Fruit fly (Drosophila melanogaster): Measurements from ENCODE around the gene spri.
A peak's percentile ranks its signal among the peaks of the same experiment; 100 is the strongest.

spri gene

DNA sequence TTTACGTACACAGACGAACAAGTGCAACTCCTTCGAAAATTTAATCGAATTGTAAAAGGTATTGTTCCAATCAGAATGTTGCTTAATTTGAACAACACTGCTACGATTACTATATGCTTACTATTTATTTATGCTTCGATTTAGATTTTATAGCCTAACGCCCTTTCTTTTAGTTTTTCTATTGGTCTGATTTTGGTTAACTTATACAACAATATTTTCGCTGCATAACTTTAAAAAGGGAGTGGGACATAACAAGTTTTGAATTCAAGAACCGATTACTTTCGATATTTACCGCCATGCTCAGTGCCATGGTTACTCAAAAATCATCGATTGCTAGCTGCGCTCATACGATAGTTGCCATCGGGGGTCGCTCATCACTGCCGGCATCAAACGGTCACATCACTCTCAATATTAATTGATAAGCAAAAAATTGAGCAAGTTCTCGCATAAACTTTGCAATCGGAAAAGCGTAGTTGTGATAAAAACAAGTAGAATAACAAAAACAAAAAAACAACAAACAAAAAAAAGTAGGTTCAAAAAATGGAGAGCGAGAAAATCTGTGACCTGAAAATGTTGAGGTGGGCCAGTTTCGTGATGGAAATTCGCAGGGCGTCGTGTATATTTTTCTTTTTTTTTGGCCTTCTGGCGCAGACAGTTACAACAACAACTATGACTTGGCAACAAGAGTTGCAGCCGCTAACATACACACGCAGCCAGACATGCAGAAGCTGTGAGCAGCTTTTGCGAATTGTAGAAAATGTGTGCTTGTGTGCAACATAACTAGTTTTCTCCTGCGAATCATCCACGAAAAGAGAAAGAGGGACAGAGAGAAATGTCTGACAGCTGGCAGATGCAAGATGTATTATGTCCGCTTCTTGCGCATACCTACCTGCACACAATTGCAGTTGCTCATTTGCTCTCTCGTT lies 106.5 kb downstream of the spri start, which contains the start of the genes CG2887 and PPP4R2r (continued):
- no peak for TF ChIP-seq gro (GFP tag; optimal IDR thresholded peaks at IDR 0.05)
- no peak for TF ChIP-seq cato (GFP tag; optimal IDR thresholded peaks at IDR 0.05; ENCODE audit: borderline replicate concordance)
- TF ChIP-seq ap (GFP tag; IDR thresholded peaks at IDR 0.05): no peak
- TF ChIP-seq kay (GFP tag; optimal IDR thresholded peaks at IDR 0.05): no peak
- TF ChIP-seq CG17829 (tag; optimal IDR thresholded peaks at IDR 0.05): peak; percentile 16
- no peak for TF ChIP-seq tin (GFP tag; optimal IDR thresholded peaks at IDR 0.05)
- no peak for TF ChIP-seq C15 (GFP tag; IDR thresholded peaks at IDR 0.05)
- TF ChIP-seq bigmax (GFP tag; optimal IDR thresholded peaks at IDR 0.05): no peak
- no peak for TF ChIP-seq CG11085 (GFP tag; IDR thresholded peaks at IDR 0.05)
- peak; percentile 79 for TF ChIP-seq sna (GFP tag; IDR thresholded peaks at IDR 0.05; ENCODE audit: partially characterized antibody)
- peak; percentile 6 for TF ChIP-seq lilli (GFP tag; optimal IDR thresholded peaks at IDR 0.05)
- peak; percentile 90 for TF ChIP-seq CG9797 (GFP tag; optimal IDR thresholded peaks at IDR 0.05)
- no peak for TF ChIP-seq Lim3 (GFP tag; IDR thresholded peaks at IDR 0.05)
- TF ChIP-seq CG13775 (GFP tag; optimal IDR thresholded peaks at IDR 0.05): no peak
- TF ChIP-seq Ets97D (GFP tag; optimal IDR thresholded peaks at IDR 0.05): peak; percentile 76
- TF ChIP-seq CG4328 (GFP tag; optimal IDR thresholded peaks at IDR 0.05): no peak
- TF ChIP-seq CG13287 (GFP tag; IDR thresholded peaks at IDR 0.05; ENCODE audit: partially characterized antibody): peak; percentile 92
- peak; percentile 94 for TF ChIP-seq Opbp (GFP tag; IDR thresholded peaks at IDR 0.05; ENCODE audit: partially characterized antibody)
- no peak for TF ChIP-seq pita (GFP tag; optimal IDR thresholded peaks at IDR 0.05)
- no peak for TF ChIP-seq wor (GFP tag; IDR thresholded peaks at IDR 0.05)
- TF ChIP-seq NFAT (GFP tag; IDR thresholded peaks at IDR 0.05): no peak
- TF ChIP-seq vnd (GFP tag; IDR thresholded peaks at IDR 0.05; ENCODE audit: partially characterized antibody): peak; percentile 90
- no peak for TF ChIP-seq CG2875 (GFP tag; optimal IDR thresholded peaks at IDR 0.05)
- peak; percentile 3 for TF ChIP-seq CG6765 (GFP tag; optimal IDR thresholded peaks at IDR 0.05)
- TF ChIP-seq Gsc (GFP tag; IDR thresholded peaks at IDR 0.05): no peak
- no peak for TF ChIP-seq Hr39 (optimal IDR thresholded peaks at IDR 0.05)
- TF ChIP-seq fd102C (GFP tag; optimal IDR thresholded peaks at IDR 0.05): no peak
- TF ChIP-seq hth (optimal IDR thresholded peaks at IDR 0.05): no peak
- no peak for TF ChIP-seq Deaf1 (tag; optimal IDR thresholded peaks at IDR 0.05)
- TF ChIP-seq insv (GFP tag; optimal IDR thresholded peaks at IDR 0.05): peak in 1 of 2 experiments; percentile 88
- peak; percentile 91 for TF ChIP-seq Med (GFP tag)
- no peak for TF ChIP-seq hkb (optimal IDR thresholded peaks at IDR 0.05)
- TF ChIP-seq hkb (GFP tag; IDR thresholded peaks at IDR 0.05): no peak
- TF ChIP-seq tna (GFP tag; IDR thresholded peaks at IDR 0.05; ENCODE audit: partially characterized antibody): peak; percentile 88
- no peak for TF ChIP-seq CG7745 (tag; optimal IDR thresholded peaks at IDR 0.05)
- TF ChIP-seq CG32532 (GFP tag; IDR thresholded peaks at IDR 0.05): no peak
- TF ChIP-seq crc (GFP tag; optimal IDR thresholded peaks at IDR 0.05): no peak
- TF ChIP-seq CG13894 (tag; optimal IDR thresholded peaks at IDR 0.05): no peak
- no peak for TF ChIP-seq CG5245 (GFP tag; optimal IDR thresholded peaks at IDR 0.05)
- TF ChIP-seq Sry-δ (GFP tag; optimal IDR thresholded peaks at IDR 0.05): peak; percentile 96
- TF ChIP-seq CG11560 (tag; IDR thresholded peaks at IDR 0.05): peak; percentile 30; the same call in 1 of the 3 replicates
- TF ChIP-seq MBD-R2 (GFP tag; IDR thresholded peaks at IDR 0.05): peak; percentile 69; the same call in 1 of the 2 replicates
- peak; percentile 93 for TF ChIP-seq pzg (GFP tag; optimal IDR thresholded peaks at IDR 0.05)
- no peak for TF ChIP-seq CG6689 (GFP tag; IDR thresholded peaks at IDR 0.05)
- TF ChIP-seq CG6683 (GFP tag; optimal IDR thresholded peaks at IDR 0.05): no peak
- no peak for TF ChIP-seq CG2199 (GFP tag; IDR thresholded peaks at IDR 0.05)
- TF ChIP-seq CG18011 (GFP tag; optimal IDR thresholded peaks at IDR 0.05): no peak
- TF ChIP-seq nerfin-2 (GFP tag; IDR thresholded peaks at IDR 0.05; ENCODE audit: partially characterized antibody): peak; percentile 87
- TF ChIP-seq Fer3 (tag; optimal IDR thresholded peaks at IDR 0.05): no peak

Data from whole organism, embryonic.